Worm (Caenorhabditis elegans) whole organism, L4/young adult: Measurements from ENCODE around the gene lact-6.
A peak's percentile ranks its signal among the peaks of the same experiment; 100 is the strongest.

Experiments
- W03F9.2 ChIP-seq: fragments of 150-350 bp; optimal IDR thresholded peaks from 2 replicates; lab custom pipeline; 2014; ENCODE audit warnings: missing biosample characterization, missing genetic modification characterization
- dao-5 ChIP-seq: sonication (generic microtip); optimal IDR thresholded peaks from 2 replicates; lab custom pipeline; 2016; ENCODE audit warnings: missing genotype, missing genetic modification characterization, moderate library complexity, missing compliant biosample characterization
- him-1 ChIP-seq: sonication (generic microtip); optimal IDR thresholded peaks from 2 replicates; lab custom pipeline; 2016; ENCODE audit warnings: missing genotype, missing genetic modification reagents, missing genetic modification characterization, missing compliant biosample characterization

lact-6 gene

DNA sequence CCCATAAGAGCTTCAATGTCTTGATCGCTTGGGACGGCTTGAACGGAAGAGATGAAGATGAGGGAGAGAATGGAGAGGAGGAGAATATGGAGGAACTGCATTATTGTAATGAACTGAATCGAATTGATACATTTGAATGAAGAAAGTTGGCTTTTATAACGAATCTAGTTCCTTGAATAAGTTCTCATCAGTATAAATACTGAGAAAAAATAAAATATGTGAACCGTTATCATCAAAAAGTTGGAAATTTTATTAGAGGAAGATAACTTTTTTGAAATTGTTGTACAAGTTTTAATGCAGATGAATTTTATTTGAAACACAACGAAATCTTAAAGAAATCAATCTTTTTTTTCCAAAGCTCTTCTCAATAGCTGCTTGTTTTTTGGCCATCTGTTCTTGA lies 24.2 kb downstream of the lact-6 start, which contains the start of gene T02D1.7:
Gene T02D1.7 (minus strand): TSS at position 101 of the 400 bp plus-strand sequence.
- no peak for TF ChIP-seq him-1 (tag; lab: Kevin White, UChicago)
- no peak for TF ChIP-seq dao-5 (tag; lab: Kevin White, UChicago)
- TF ChIP-seq W03F9.2 (tag; lab: Kevin White, UChicago) = no peak

DNA sequence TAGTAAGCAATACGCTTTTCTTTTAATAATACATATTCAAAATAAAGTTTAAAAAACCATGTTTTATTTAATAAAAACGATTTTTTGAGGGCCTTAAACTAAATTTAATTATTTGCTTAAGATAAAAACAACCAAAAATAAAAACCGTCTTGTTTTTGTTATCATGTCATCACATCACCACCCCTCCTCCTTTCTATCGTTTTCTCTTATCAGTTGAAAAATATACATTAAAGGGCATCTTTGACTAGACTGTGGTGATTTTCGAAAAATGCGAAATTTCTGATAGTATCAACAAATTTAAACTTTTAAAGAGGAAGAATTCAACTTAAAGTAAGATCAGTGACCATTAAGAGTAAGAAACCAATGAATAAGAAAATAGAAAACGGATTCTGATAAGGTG lies 25.1 kb downstream of the lact-6 start:
- no peak for TF ChIP-seq dao-5 (tag; lab: Kevin White, UChicago)
- no peak for TF ChIP-seq W03F9.2 (tag; lab: Kevin White, UChicago)
- TF ChIP-seq him-1 (tag; lab: Kevin White, UChicago) = no peak

DNA sequence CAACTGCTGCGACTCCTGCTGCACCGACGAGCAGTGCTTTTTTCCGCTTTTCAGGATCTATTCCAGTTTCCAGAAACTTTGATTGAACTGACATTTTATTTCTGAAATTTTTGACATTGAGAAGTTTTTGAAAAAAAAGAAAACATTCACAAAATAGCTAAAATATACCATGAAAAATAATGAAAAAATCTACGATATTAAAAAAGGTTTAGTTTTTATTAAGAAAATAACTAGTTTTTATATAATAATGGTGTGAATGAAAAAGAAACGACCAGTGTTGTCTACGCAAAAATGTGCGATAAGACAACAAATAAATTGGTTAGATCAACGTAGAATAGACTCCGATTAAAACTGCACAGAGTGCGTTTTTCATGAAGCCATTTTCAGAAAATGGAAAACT lies 25.7 kb downstream of the lact-6 start, which contains the start of gene pmp-4:
Gene pmp-4 (minus strand): TSS at position 101 of the 400 bp plus-strand sequence.
- TF ChIP-seq dao-5 (tag; lab: Kevin White, UChicago) = no peak
- no peak for TF ChIP-seq W03F9.2 (tag; lab: Kevin White, UChicago)
- no peak for TF ChIP-seq him-1 (tag; lab: Kevin White, UChicago)

DNA sequence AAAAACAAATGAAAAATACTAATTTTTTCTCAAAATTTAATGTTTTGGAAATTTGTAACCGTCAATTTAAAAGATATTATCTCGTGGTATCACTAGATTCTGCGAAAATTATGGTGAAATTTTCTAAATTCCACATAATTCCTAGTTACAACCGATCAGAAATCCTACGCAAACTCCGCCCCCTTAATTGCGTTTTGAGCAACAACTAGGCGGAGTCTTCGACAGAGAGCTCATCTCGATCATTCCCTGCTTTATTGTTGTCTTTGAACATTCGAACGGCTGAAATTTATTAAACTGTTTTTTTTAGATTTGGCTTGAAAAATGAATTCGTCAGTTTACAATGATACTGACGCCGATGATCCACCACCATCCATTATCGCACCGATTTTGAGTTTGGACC lies 31.7 kb downstream of the lact-6 start, which contains the start of gene T02D1.4:
Gene T02D1.4 (plus strand): TSS at position 301 of the 400 bp plus-strand sequence.
- no peak for TF ChIP-seq W03F9.2 (tag; lab: Kevin White, UChicago)
- TF ChIP-seq him-1 (tag; lab: Kevin White, UChicago) = no peak
- TF ChIP-seq dao-5 (tag; lab: Kevin White, UChicago) = no peak

DNA sequence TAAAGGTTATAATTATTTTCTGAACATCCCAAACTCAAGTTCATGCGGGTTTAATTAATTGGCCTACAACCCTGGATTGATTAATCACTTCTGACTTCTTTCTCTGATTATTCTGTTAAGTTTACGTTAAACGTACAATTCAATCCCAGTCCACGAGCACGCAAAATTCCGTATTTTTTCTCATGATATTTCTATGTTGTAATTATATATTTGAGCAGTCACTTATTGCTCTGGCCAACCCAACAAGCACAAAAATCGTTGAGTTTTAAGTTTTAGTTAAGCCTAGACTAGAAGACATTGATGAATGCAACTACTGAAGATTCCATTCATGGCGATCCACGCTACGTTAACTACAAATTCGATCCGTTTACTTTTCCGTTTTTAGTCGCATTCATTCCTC lies 35.3 kb downstream of the lact-6 start, which contains the start of gene sru-15:
Gene sru-15 (plus strand): TSS at position 301 of the 400 bp plus-strand sequence.
- TF ChIP-seq him-1 (tag; lab: Kevin White, UChicago) = no peak
- no peak for TF ChIP-seq W03F9.2 (tag; lab: Kevin White, UChicago)
- no peak for TF ChIP-seq dao-5 (tag; lab: Kevin White, UChicago)

DNA sequence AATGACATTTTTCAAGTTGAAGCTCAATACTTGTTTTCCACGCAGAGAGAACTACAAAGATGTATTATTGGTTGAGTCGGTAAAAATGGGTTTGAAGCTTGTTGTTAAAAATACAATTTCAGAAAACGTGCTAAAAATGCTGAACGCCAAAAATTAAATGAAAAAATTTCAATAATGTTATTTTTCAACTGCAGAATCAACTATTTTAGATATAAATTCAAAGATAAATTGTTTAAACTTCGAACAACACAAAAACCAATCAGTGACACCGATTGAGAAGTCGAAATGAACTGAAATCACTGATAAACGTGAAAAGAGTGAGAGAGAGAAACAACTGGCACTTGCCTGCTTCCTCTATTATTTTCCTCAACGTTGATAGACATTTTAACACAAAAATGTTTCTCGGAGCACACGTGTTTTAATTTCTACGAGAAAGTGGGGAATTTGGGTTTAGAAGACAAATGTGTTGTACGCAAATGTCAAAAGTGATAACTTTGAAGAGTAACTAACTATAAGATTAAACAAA lies 43.7 kb downstream of the lact-6 start, which contains the start of gene T02D1.8:
Gene T02D1.8 (minus strand): TSS at position 51 of the 526 bp plus-strand sequence.
- TF ChIP-seq him-1 (tag; lab: Kevin White, UChicago) (no peak), W03F9.2 (tag; lab: Kevin White, UChicago) (no peak), dao-5 (tag; lab: Kevin White, UChicago) (no peak)

DNA sequence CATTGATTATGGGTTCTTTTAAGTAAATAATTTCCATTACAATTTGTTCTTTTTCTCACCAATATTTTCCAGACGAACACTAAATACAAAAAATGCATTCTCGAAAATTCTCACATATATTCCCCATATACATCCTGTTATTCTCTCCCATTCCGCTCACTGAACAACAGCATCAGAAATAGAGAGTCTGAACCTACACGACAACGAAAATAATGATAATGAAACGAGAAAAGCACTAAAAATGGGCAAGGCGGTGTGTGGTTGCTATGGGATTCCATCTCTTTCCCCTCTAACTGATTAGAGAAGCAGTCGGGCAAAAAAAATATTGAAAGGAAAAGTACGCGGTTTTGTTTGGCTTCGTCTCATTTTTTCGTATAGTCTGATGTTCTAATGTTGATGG lies 48.1 kb downstream of the lact-6 start, which contains the start of gene C30H6.12:
Gene C30H6.12 (plus strand): TSS at position 301 of the 400 bp plus-strand sequence.
- TF ChIP-seq dao-5 (tag; lab: Kevin White, UChicago) = no peak
- TF ChIP-seq him-1 (tag; lab: Kevin White, UChicago) = no peak
- no peak for TF ChIP-seq W03F9.2 (tag; lab: Kevin White, UChicago)

DNA sequence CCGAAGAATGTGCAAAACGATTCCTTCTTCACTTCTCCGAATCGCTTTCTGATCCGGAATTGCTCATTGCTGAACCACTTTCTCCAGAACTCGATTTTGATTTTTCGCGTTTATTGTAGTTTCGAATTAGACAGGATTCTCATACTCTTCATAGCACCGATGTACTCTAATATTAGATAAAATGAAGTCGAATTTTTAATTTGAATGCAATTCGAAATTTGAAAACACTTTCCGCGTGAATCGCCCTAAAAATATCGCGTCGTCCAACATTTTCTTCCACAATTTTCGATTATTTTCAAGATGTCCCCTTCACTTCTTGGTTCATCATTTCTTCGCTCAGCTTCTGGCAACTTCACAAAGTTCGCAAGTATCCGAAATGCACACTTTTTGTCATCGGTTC lies 49.2 kb downstream of the lact-6 start, which contains the start of gene C30H6.8:
Gene C30H6.8 (plus strand): TSS at position 301 of the 400 bp plus-strand sequence.
- no peak for TF ChIP-seq dao-5 (tag; lab: Kevin White, UChicago)

DNA sequence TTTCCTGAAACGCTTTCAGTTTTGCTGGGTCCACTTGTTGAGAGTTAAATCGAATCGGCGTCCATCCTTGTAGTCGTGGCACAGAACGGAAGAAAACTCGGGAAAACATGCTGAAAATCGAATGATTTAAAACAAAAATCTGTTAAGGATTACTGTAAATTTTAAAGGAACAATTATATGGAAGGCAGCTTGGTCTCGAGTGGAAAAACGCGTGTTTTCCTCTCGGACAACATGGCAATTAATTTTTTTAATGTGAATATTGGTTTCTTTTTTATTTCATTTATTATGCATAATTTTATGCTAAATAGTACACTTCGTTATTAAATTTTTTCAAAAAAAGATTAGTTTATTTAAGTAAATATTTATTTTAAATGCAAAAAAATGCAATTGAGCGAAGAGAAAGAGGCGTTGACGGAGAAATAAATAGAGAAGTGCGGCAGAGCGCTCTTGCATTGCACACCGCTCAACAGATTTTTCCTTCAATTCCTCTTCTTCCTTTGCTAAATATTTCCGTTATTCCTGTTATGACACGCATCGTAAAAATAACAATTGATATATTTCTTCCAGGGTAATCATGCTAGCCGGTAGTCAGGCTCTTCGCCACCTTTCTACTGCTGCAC lies 51.0 kb downstream of the lact-6 start, which contains the start of the genes C30H6.9 and dlat-2:
Gene C30H6.9 (minus strand): TSS at position 110 of the 620 bp plus-strand sequence.
Gene dlat-2 (plus strand): TSS at position 566 of the 620 bp plus-strand sequence.
- TF ChIP-seq W03F9.2 (tag; lab: Kevin White, UChicago) (peak; percentile 76), dao-5 (tag; lab: Kevin White, UChicago) (no peak)
